Fruit fly (Drosophila melanogaster) whole organism, embryonic: Measurements from ENCODE around the gene beat-IIIc.

ENCODE experiments used
- Asciz ChIP-seq: fragments of 200-800 bp; sonication (Bioruptor generic); optimal IDR thresholded peaks from 2 replicates; lab custom pipeline; 2017; ENCODE audit warnings: missing biosample characterization, mild to moderate bottlenecking, missing genetic modification characterization, missing genetic modification reagents
- Bdp1 ChIP-seq: fragments of 200-800 bp; sonication (Bioruptor generic); optimal IDR thresholded peaks from 3 replicates; lab custom pipeline; 2016; ENCODE audit warnings: missing biosample characterization, missing genetic modification characterization
- CG10366 ChIP-seq: fragments of 200-800 bp; sonication (Bioruptor generic); IDR thresholded peaks from 2 replicates; pipeline ENCODE4 v1.3.6; 2022; ENCODE audit warnings: missing biosample characterization, missing genetic modification characterization
- CG10565 ChIP-seq: fragments of 200-800 bp; sonication (Bioruptor generic); optimal IDR thresholded peaks from 3 replicates; lab custom pipeline; 2016; ENCODE audit warnings: missing biosample characterization, mild to moderate bottlenecking, missing genetic modification characterization
- CG10654 ChIP-seq: fragments of 200-800 bp; sonication (Bioruptor generic); optimal IDR thresholded peaks from 2 replicates; lab custom pipeline; 2016; ENCODE audit warnings: missing biosample characterization, missing genetic modification characterization
- CG11247 ChIP-seq: fragments of 200-800 bp; sonication (Bioruptor generic); IDR thresholded peaks from 2 replicates; pipeline ENCODE4 v1.3.6; 2022; ENCODE audit warnings: missing biosample characterization, missing genetic modification characterization
- CG11695 ChIP-seq: fragments of 200-800 bp; sonication (Bioruptor generic); IDR thresholded peaks from 3 replicates; pipeline ENCODE4 v1.3.6; 2022; ENCODE audit warnings: missing biosample characterization, missing genetic modification characterization
- CG12071 ChIP-seq: fragments of 200-800 bp; sonication (Bioruptor generic); optimal IDR thresholded peaks from 3 replicates; lab custom pipeline; 2018; ENCODE audit warnings: missing biosample characterization, mild to moderate bottlenecking, missing genetic modification characterization
- CG12236 ChIP-seq: fragments of 200-800 bp; sonication (Bioruptor generic); optimal IDR thresholded peaks from 2 replicates; lab custom pipeline; 2016; ENCODE audit warnings: missing biosample characterization, missing genetic modification characterization
- CG14014 ChIP-seq: fragments of 200-800 bp; sonication (Bioruptor generic); IDR thresholded peaks from 2 replicates; pipeline ENCODE4 v1.3.6; 2022; ENCODE audit warnings: missing biosample characterization, missing genetic modification characterization
- CG14710 ChIP-seq: fragments of 200-800 bp; sonication (Bioruptor generic); optimal IDR thresholded peaks from 3 replicates; lab custom pipeline; 2019; ENCODE audit warnings: missing biosample characterization, mild to moderate bottlenecking, missing genetic modification characterization, moderate library complexity
- CG17612 ChIP-seq: fragments of 200-800 bp; sonication (Bioruptor generic); IDR thresholded peaks from 2 replicates; pipeline ENCODE4 v1.3.6; 2022; ENCODE audit warnings: missing biosample characterization, missing genetic modification characterization
- CG17802 ChIP-seq: fragments of 200-800 bp; sonication (Bioruptor generic); optimal IDR thresholded peaks from 2 replicates; lab custom pipeline; 2018; ENCODE audit warnings: missing biosample characterization, mild to moderate bottlenecking, missing genetic modification characterization, moderate library complexity
- CG18599 ChIP-seq: fragments of 200-800 bp; sonication (Bioruptor generic); optimal IDR thresholded peaks from 3 replicates; lab custom pipeline; 2017; ENCODE audit warnings: missing biosample characterization, missing genetic modification characterization, mild to moderate bottlenecking, moderate library complexity, missing genetic modification reagents
- CG2202 ChIP-seq: fragments of 200-800 bp; sonication (Bioruptor generic); optimal IDR thresholded peaks from 2 replicates; lab custom pipeline; 2018; ENCODE audit warnings: missing biosample characterization, mild to moderate bottlenecking, missing genetic modification characterization
- CG31224 ChIP-seq: fragments of 200-800 bp; sonication (Bioruptor generic); IDR thresholded peaks from 2 replicates; pipeline ENCODE4 v1.3.6; 2022; ENCODE audit warnings: missing biosample characterization, missing genetic modification characterization
- CG32767 ChIP-seq: fragments of 200-800 bp; sonication (Bioruptor generic); IDR thresholded peaks from 2 replicates; pipeline ENCODE4 v1.3.6; 2022; ENCODE audit warnings: missing biosample characterization, missing genetic modification characterization
- CG32772 ChIP-seq: fragments of 200-800 bp; sonication (Bioruptor generic); IDR thresholded peaks from 2 replicates; pipeline ENCODE4 v1.3.6; 2022; ENCODE audit warnings: missing biosample characterization, missing genetic modification characterization
- CG34422 ChIP-seq: fragments of 200-800 bp; sonication (Bioruptor generic); IDR thresholded peaks from 3 replicates; pipeline ENCODE4 v1.3.6; 2022; ENCODE audit warnings: missing biosample characterization, missing genetic modification characterization
- CG5953 ChIP-seq: fragments of 200-800 bp; sonication (Bioruptor generic); IDR thresholded peaks from 2 replicates; pipeline ENCODE4 v1.3.6; 2022; ENCODE audit warnings: missing biosample characterization, missing genetic modification characterization
- CG6654 ChIP-seq: fragments of 200-800 bp; sonication (Bioruptor generic); optimal IDR thresholded peaks from 2 replicates; lab custom pipeline; 2017; ENCODE audit warnings: missing biosample characterization, mild to moderate bottlenecking, missing genetic modification characterization
- CG7963 ChIP-seq: fragments of 200-800 bp; sonication (Bioruptor generic); IDR thresholded peaks from 3 replicates; pipeline ENCODE4 v1.3.6; 2022; ENCODE audit warnings: missing biosample characterization, missing genetic modification characterization; ENCODE audit not compliant: partially characterized antibody
- CG8281 ChIP-seq: fragments of 200-800 bp; sonication (Bioruptor generic); optimal IDR thresholded peaks from 2 replicates; lab custom pipeline; 2018; ENCODE audit warnings: missing biosample characterization, mild to moderate bottlenecking, missing genetic modification characterization, moderate library complexity
- CG9609 ChIP-seq: fragments of 200-800 bp; sonication (Bioruptor generic); optimal IDR thresholded peaks from 3 replicates; lab custom pipeline; 2016; ENCODE audit warnings: missing biosample characterization, missing genetic modification characterization
- CTCF ChIP-seq: fragments of 200-800 bp; sonication (Bioruptor generic); optimal IDR thresholded peaks from 2 replicates; lab custom pipeline; 2017; ENCODE audit warnings: missing biosample characterization, mild to moderate bottlenecking, missing genetic modification characterization, moderate library complexity
- Dref ChIP-seq: fragments of 200-800 bp; sonication (Bioruptor generic); IDR thresholded peaks from 2 replicates; pipeline ENCODE4 v1.3.6; 2022; ENCODE audit warnings: missing biosample characterization, missing genetic modification characterization
- Drgx ChIP-seq: fragments of 200-800 bp; sonication (Bioruptor generic); IDR thresholded peaks from 2 replicates; pipeline ENCODE4 v1.3.6; 2022; ENCODE audit warnings: missing biosample characterization, missing genetic modification characterization
- E2f1 ChIP-seq: fragments of 200-800 bp; sonication (Bioruptor generic); IDR thresholded peaks from 2 replicates; pipeline ENCODE4 v1.3.6; 2022; ENCODE audit warnings: missing biosample characterization, missing genetic modification characterization
- Ets65A ChIP-seq: fragments of 200-800 bp; sonication (Bioruptor generic); peaks from one replicate; lab custom pipeline; 2016; ENCODE audit warnings: missing biosample characterization, missing genetic modification characterization
- Ets97D ChIP-seq: fragments of 200-800 bp; sonication (Bioruptor generic); optimal IDR thresholded peaks from 3 replicates; lab custom pipeline; 2016; ENCODE audit warnings: missing biosample characterization, missing genetic modification characterization
- HLH3B ChIP-seq: fragments of 200-800 bp; sonication (Bioruptor generic); IDR thresholded peaks from 2 replicates; pipeline ENCODE4 v1.3.6; 2022; ENCODE audit warnings: missing biosample characterization, missing genetic modification characterization
- Hand ChIP-seq: fragments of 200-800 bp; sonication (Bioruptor generic); optimal IDR thresholded peaks from 2 replicates; lab custom pipeline; 2017; ENCODE audit warnings: mild to moderate bottlenecking, missing biosample characterization, missing genetic modification reagents, missing genetic modification characterization
- Ravus ChIP-seq: fragments of 200-800 bp; sonication (Bioruptor generic); IDR thresholded peaks from 2 replicates; pipeline ENCODE4 v1.3.6; 2022; ENCODE audit warnings: missing biosample characterization, missing genetic modification characterization
- Xrp1 ChIP-seq: fragments of 200-800 bp; sonication (Bioruptor generic); IDR thresholded peaks from 2 replicates; pipeline ENCODE4 v1.3.6; 2022; ENCODE audit warnings: missing biosample characterization, missing genetic modification characterization
- ato ChIP-seq: fragments of 200-800 bp; sonication (Bioruptor generic); IDR thresholded peaks from 2 replicates; pipeline ENCODE4 v1.3.6; 2022; ENCODE audit warnings: missing biosample characterization, missing genetic modification characterization; ENCODE audit not compliant: partially characterized antibody
- chinmo ChIP-seq: fragments of 200-800 bp; sonication (Bioruptor generic); IDR thresholded peaks from 4 replicates; pipeline ENCODE4 v1.3.6; 2022; ENCODE audit warnings: missing biosample characterization, missing genetic modification characterization; ENCODE audit not compliant: partially characterized antibody
- ewg ChIP-seq: fragments of 200-800 bp; sonication (Bioruptor generic); optimal IDR thresholded peaks from 3 replicates; lab custom pipeline; 2017; ENCODE audit warnings: mild to moderate bottlenecking, missing biosample characterization, missing genetic modification reagents, missing genetic modification characterization
- hb ChIP-seq: fragments of 200-800 bp; sonication (Bioruptor generic); IDR thresholded peaks from 3 replicates; pipeline ENCODE4 v1.3.6; 2022; ENCODE audit warnings: missing biosample characterization, missing genetic modification characterization; ENCODE audit not compliant: partially characterized antibody
- hbn ChIP-seq: fragments of 200-800 bp; sonication (Bioruptor generic); IDR thresholded peaks from 2 replicates; pipeline ENCODE4 v1.3.6; 2022; ENCODE audit warnings: missing biosample characterization, missing genetic modification characterization; ENCODE audit not compliant: partially characterized antibody
- inv ChIP-seq: fragments of 200-800 bp; sonication (Bioruptor generic); IDR thresholded peaks from 2 replicates; pipeline ENCODE4 v1.3.6; 2022; ENCODE audit warnings: missing biosample characterization, missing genetic modification characterization; ENCODE audit not compliant: partially characterized antibody
- knrl ChIP-seq: fragments of 200-800 bp; sonication (Bioruptor generic); IDR thresholded peaks from 3 replicates; pipeline ENCODE4 v1.3.6; 2022; ENCODE audit warnings: missing biosample characterization, missing genetic modification characterization; ENCODE audit not compliant: partially characterized antibody
- lab ChIP-seq: fragments of 200-800 bp; sonication (Bioruptor generic); optimal IDR thresholded peaks from 3 replicates; lab custom pipeline; 2017; ENCODE audit warnings: missing biosample characterization, missing genetic modification characterization, mild to moderate bottlenecking, moderate library complexity, missing genetic modification reagents
- odd ChIP-seq: fragments of 200-800 bp; sonication (Bioruptor generic); optimal IDR thresholded peaks from 2 replicates; lab custom pipeline; 2017; ENCODE audit warnings: missing biosample characterization, mild to moderate bottlenecking, missing genetic modification characterization
- pum ChIP-seq: fragments of 200-800 bp; sonication (Bioruptor generic); optimal IDR thresholded peaks from 2 replicates; lab custom pipeline; 2016; ENCODE audit warnings: missing biosample characterization, missing genetic modification characterization
- rib ChIP-seq: fragments of 200-800 bp; sonication (Bioruptor generic); IDR thresholded peaks from 2 replicates; pipeline ENCODE4 v1.3.6; 2022; ENCODE audit warnings: missing biosample characterization, missing genetic modification characterization
- sna ChIP-seq: fragments of 200-800 bp; sonication (Bioruptor generic); IDR thresholded peaks from 2 replicates; pipeline ENCODE4 v1.3.6; 2022; ENCODE audit warnings: missing biosample characterization, missing genetic modification characterization; ENCODE audit not compliant: partially characterized antibody
- sob ChIP-seq: fragments of 200-800 bp; sonication (Bioruptor generic); IDR thresholded peaks from 2 replicates; pipeline ENCODE4 v1.3.6; 2022; ENCODE audit warnings: missing biosample characterization, missing genetic modification characterization
- sqz ChIP-seq: fragments of 200-800 bp; sonication (Bioruptor generic); optimal IDR thresholded peaks from 3 replicates; lab custom pipeline; 2018; ENCODE audit warnings: missing biosample characterization, mild to moderate bottlenecking, missing genetic modification characterization
- tio ChIP-seq: fragments of 200-800 bp; sonication (Bioruptor generic); optimal IDR thresholded peaks from 2 replicates; lab custom pipeline; 2017; ENCODE audit warnings: missing biosample characterization, missing genetic modification characterization, inconsistent platforms
- tna ChIP-seq: fragments of 200-800 bp; sonication (Bioruptor generic); IDR thresholded peaks from 2 replicates; pipeline ENCODE4 v1.3.6; 2022; ENCODE audit warnings: missing biosample characterization, missing genetic modification characterization; ENCODE audit not compliant: partially characterized antibody

beat-IIIc gene

DNA sequence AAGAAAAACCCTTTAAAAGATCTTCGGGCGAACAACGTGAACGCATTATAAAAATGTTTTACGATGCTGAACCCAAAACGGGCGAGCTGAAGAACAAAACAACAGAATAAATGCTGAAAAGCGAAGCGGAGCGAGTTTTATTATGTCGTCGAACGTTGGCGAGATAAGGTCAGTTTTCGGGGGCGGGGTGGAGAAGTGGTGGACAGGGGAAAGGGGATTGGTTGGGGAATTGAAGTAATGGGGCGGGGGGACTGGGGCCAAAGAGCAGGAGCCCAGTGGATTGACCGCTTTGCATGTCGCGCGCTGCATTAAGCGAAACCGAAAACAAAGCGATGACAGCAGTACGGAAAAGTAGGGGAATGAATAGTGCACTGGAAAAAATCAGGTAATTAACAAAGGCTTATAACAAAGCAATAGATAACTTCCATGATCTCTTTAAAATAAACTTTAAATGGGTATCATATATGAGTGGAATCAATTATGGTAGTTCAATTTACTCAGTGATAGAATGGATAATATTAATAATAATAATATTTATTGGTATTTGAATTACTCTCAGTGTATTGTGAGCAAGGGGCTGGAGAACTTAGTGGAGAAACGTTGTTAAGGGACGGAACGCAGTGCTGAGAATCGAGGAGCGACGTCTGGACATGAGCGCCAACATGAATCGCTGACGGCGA lies 17.3 kb downstream of the beat-IIIc start (continued):
- TF ChIP-seq Ets97D (GFP tag; lab: Kevin White, UChicago) (no peak), CG10565 (GFP tag; lab: Kevin White, UChicago) (no peak), sna (GFP tag; lab: Robert Waterston, UW) (no peak), CG8281 (tag; lab: Kevin White, UChicago) (peak; percentile 52), Xrp1 (GFP tag; lab: Robert Waterston, UW) (peak; percentile 88), CG32772 (peak; percentile 54), E2f1 (GFP tag; lab: Robert Waterston, UW) (peak; percentile 47; the same call in 1 of the 2 replicates), CG17802 (peak; percentile 44), CG9609 (GFP tag; lab: Kevin White, UChicago) (no peak), Drgx (GFP tag; lab: Robert Waterston, UW) (peak; percentile 68), CG11247 (GFP tag; lab: Robert Waterston, UW) (no peak), ewg (GFP tag; lab: Kevin White, UChicago) (peak; percentile 43), CG14710 (tag; lab: Kevin White, UChicago) (peak; percentile 87), inv (GFP tag; lab: Robert Waterston, UW) (no peak), HLH3B (GFP tag; lab: Robert Waterston, UW) (peak; percentile 64), CG31224 (GFP tag; lab: Robert Waterston, UW) (no peak), Ets65A (GFP tag; lab: Kevin White, UChicago) (no peak), ato (GFP tag; lab: Robert Waterston, UW) (no peak), Hand (GFP tag; lab: Kevin White, UChicago) (no peak), pum (no peak), chinmo (GFP tag; lab: Robert Waterston, UW) (no peak), rib (GFP tag; lab: Robert Waterston, UW) (no peak), CG18599 (GFP tag; lab: Kevin White, UChicago) (peak; percentile 65), CG34422 (GFP tag; lab: Robert Waterston, UW) (0 out of 3 replicates have a peak, but pooled peaks have one; percentile 13), CTCF (GFP tag; lab: Kevin White, UChicago) (no peak), lab (GFP tag; lab: Kevin White, UChicago) (peak; percentile 51), hb (GFP tag; lab: Robert Waterston, UW) (no peak), Ravus (GFP tag; lab: Robert Waterston, UW) (no peak), CG7963 (GFP tag; lab: Robert Waterston, UW) (no peak), CG10654 (GFP tag; lab: Kevin White, UChicago) (peak; percentile 61), CG10366 (GFP tag; lab: Robert Waterston, UW) (no peak), CG17612 (no peak), CG12071 (GFP tag; lab: Kevin White, UChicago) (no peak), CG14014 (no peak), hbn (GFP tag; lab: Robert Waterston, UW) (no peak), knrl (GFP tag; lab: Robert Waterston, UW) (no peak), Dref (GFP tag; lab: Robert Waterston, UW) (no peak), CG32767 (GFP tag; lab: Robert Waterston, UW) (0 out of 2 replicates have a peak, but pooled peaks have one; percentile 10), odd (GFP tag; lab: Kevin White, UChicago) (no peak), Bdp1 (GFP tag; lab: Kevin White, UChicago) (no peak), tio (GFP tag; lab: Kevin White, UChicago) (no peak), CG11695 (GFP tag; lab: Robert Waterston, UW) (no peak), CG6654 (peak; percentile 37), sob (peak; percentile 50; the same call in 1 of the 2 replicates), Asciz (GFP tag; lab: Kevin White, UChicago) (peak; percentile 69), CG12236 (GFP tag; lab: Kevin White, UChicago) (no peak), CG5953 (0 out of 2 replicates have a peak, but pooled peaks have one; percentile 31), CG2202 (tag; lab: Kevin White, UChicago) (no peak), tna (GFP tag; lab: Robert Waterston, UW) (no peak), sqz (GFP tag; lab: Kevin White, UChicago) (peak; percentile 28)
